Worm (Caenorhabditis elegans): Measurements from ENCODE around the gene T21H3.1.
A peak's percentile ranks its signal among the peaks of the same experiment; 100 is the strongest.
"Not testable (repeated sequence)": the region's sequence is repeated elsewhere in the genome, so short reads cannot be mapped to it uniquely, and the experiment has no call there.

The T21H3.1 gene

DNA sequence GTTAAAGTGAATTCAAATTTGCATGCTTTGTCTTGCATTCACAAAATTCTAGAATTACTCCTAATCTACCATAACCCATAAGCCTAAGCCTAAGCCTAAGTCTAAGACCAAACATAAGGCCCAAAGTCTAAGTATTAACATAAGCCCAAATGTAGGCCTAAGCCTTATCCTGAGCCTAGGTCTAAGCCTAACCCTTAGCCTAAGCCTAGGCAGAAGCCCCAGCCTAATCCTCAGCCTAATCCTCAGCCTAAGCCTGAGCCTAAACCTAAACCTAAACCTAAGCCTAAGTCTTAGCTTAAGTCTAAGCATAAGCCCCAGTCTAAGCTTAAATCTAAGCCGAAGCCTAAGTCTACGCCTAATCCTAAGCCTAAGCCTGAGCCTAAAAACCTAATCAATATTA is 5.9 kb upstream of the T21H3.1 start:
- no peak for TF ChIP-seq R02D3.7 (tag; optimal IDR thresholded peaks at IDR 0.05)
- TF ChIP-seq alr-1 (tag; optimal IDR thresholded peaks at IDR 0.05), result no peak
- no peak for TF ChIP-seq ztf-4 (tag; optimal IDR thresholded peaks at IDR 0.05)
- no peak for TF ChIP-seq unc-55 (GFP tag; optimal IDR thresholded peaks at IDR 0.05)
- TF ChIP-seq sma-9 (GFP tag; optimal IDR thresholded peaks at IDR 0.05), result no peak
- TF ChIP-seq sma-9 (tag; optimal IDR thresholded peaks at IDR 0.05), result no peak
- no peak for TF ChIP-seq nhr-25 (tag; optimal IDR thresholded peaks at IDR 0.05)
- no peak for TF ChIP-seq zag-1 (tag; optimal IDR thresholded peaks at IDR 0.05)
- no peak for TF ChIP-seq ztf-1 (GFP tag; conservative IDR thresholded peaks at IDR 0.05)
- no peak for TF ChIP-seq mdl-1 (tag; optimal IDR thresholded peaks at IDR 0.05)
- TF ChIP-seq elt-3 (tag; optimal IDR thresholded peaks at IDR 0.05), result no peak
- no peak for TF ChIP-seq ceh-16 (tag; optimal IDR thresholded peaks at IDR 0.05)
- TF ChIP-seq C34F6.9 (tag; optimal IDR thresholded peaks at IDR 0.05), result no peak
- no peak for TF ChIP-seq ceh-82 (tag; optimal IDR thresholded peaks at IDR 0.05)
- no peak for TF ChIP-seq nhr-77 (tag; optimal IDR thresholded peaks at IDR 0.05)
- TF ChIP-seq ama-1 (optimal IDR thresholded peaks at IDR 0.05), result no peak

DNA sequence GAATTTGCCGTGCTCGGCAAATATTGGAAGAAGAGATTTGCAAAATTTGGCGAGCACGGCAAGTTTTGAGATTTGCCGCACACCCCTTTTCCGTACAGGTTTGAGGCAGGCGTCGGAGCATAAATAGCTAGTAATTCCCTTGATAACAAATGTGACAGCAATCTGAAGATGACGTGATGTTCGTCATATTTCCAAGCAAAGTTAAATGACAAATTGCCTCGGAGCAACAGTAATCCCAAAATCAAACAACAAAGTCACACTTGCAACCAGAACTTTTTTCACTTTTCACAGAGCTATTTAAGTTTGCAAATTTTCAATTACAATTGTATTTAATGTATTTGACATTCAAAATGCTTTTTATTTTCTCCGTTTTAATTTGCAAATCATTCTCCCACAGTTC is 2.8 kb downstream of the T21H3.1 start, which contains the start of gene F25A2.1:
Gene F25A2.1, plus strand, starts transcription at position 301 of the 400 bp plus-strand sequence.
- TF ChIP-seq fos-1 (tag; optimal IDR thresholded peaks at IDR 0.05), result peak; percentile 19
- TF ChIP-seq nhr-77 (tag; optimal IDR thresholded peaks at IDR 0.05), result no peak

DNA sequence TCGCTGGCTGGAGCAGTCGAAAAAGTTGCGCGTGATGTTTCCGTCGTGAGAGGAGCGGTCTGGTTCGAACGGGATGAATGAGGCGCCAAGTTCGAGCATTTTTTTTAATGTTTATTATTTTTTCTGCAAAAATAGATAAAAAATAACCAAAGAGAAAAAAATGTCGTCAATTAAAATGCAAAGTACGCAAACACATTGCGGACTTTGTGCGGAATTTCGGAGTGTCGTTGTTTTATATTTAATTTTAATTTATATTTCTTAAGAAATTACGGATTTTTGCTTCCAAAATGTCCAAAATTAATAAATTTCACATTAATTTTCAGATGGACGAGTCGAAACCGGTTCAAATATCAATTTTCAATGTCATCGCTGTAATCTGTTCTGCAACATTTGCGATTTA is 19.5 kb downstream of the T21H3.1 start, which contains the start of the genes wrb-1 and Y50D4A.4:
Gene wrb-1, plus strand, starts transcription at position 78 of the 400 bp plus-strand sequence.
Gene Y50D4A.4, minus strand, starts transcription at position 133 of the 400 bp plus-strand sequence.
- TF ChIP-seq nhr-11 (tag; optimal IDR thresholded peaks at IDR 0.05) (no peak), mdl-1 (tag; optimal IDR thresholded peaks at IDR 0.05) (no peak), unc-39 (tag; optimal IDR thresholded peaks at IDR 0.05) (no peak), gmeb-1 (tag; optimal IDR thresholded peaks at IDR 0.05) (peak; percentile 83), sem-4 (tag; optimal IDR thresholded peaks at IDR 0.05) (peak; percentile 54), snpc-4 (tag; optimal IDR thresholded peaks at IDR 0.05) (peak; percentile 24), skn-1 (tag; optimal IDR thresholded peaks at IDR 0.05) (peak; percentile 27), ztf-4 (tag; optimal IDR thresholded peaks at IDR 0.05) (peak; percentile 6), peb-1 (tag; optimal IDR thresholded peaks at IDR 0.05) (no peak), sma-9 (GFP tag; optimal IDR thresholded peaks at IDR 0.05) (no peak), sma-9 (tag; optimal IDR thresholded peaks at IDR 0.05) (no peak), ama-1 (optimal IDR thresholded peaks at IDR 0.05) (no peak), nhr-129 (tag; optimal IDR thresholded peaks at IDR 0.05) (no peak), fos-1 (tag; optimal IDR thresholded peaks at IDR 0.05) (peak; percentile 18), alr-1 (tag; optimal IDR thresholded peaks at IDR 0.05) (no peak), lsy-2 (tag; optimal IDR thresholded peaks at IDR 0.05) (peak; percentile 45 to 83), mbf-1 (tag; optimal IDR thresholded peaks at IDR 0.05) (no peak), unc-55 (GFP tag; optimal IDR thresholded peaks at IDR 0.05) (peak; percentile 85), ceh-82 (tag; optimal IDR thresholded peaks at IDR 0.05) (no peak), mab-5 (tag; optimal IDR thresholded peaks at IDR 0.05) (no peak), crh-2 (tag; optimal IDR thresholded peaks at IDR 0.05) (peak; percentile 54), lin-13 (GFP tag; optimal IDR thresholded peaks at IDR 0.05) (peak; percentile 77), dmd-4 (tag; optimal IDR thresholded peaks at IDR 0.05) (no peak), sma-3 (GFP tag; optimal IDR thresholded peaks at IDR 0.05) (peak; percentile 75), ztf-11 (tag; optimal IDR thresholded peaks at IDR 0.05) (no peak), aly-2 (tag; optimal IDR thresholded peaks at IDR 0.05) (no peak), Y55F3AM.14 (GFP tag; optimal IDR thresholded peaks at IDR 0.05) (no peak), nhr-25 (tag; optimal IDR thresholded peaks at IDR 0.05) (peak; percentile 51), C34F6.9 (tag; optimal IDR thresholded peaks at IDR 0.05) (peak; percentile 85), nhr-21 (tag; optimal IDR thresholded peaks at IDR 0.05) (peak; percentile 55), F13H6.1 (tag; optimal IDR thresholded peaks at IDR 0.05) (peak; percentile 15), nhr-12 (tag; optimal IDR thresholded peaks at IDR 0.05) (no peak), elt-3 (tag; optimal IDR thresholded peaks at IDR 0.05) (no peak)

DNA sequence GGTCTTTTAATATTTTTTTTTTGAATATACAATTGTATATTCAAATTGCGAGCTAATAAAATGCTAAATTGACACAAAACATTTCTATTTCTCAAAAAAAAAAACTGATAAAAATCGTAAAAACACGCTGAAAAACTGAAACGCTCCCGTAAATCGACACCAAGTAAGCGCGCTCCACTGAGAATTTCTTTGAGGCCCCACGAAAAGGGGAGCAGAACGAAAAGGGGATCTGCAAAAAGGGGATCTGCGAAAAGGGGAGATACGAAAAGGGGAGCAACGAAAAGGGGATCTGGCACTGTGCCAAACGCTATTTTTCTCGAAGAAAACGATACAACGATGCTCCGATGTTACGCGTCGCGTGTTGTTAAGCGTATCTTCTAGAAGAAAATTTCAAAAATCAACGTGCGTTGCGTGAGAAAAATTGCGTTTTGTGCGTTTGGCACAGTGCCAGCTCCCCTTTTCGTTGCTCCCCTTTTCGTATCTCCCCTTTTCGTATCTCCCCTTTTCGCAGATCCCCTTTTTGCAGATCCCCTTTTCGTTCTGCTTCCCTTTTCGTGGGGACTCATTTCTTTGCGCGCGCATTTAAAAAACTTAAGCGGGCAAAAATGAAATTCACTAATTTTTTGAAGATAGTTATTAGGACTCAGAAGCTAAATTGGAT is 20.7 kb downstream of the T21H3.1 start:
- TF ChIP-seq crh-2 (tag; optimal IDR thresholded peaks at IDR 0.05), result peak; percentile 22
- TF ChIP-seq unc-55 (GFP tag; optimal IDR thresholded peaks at IDR 0.05), result peak; percentile 66
- peak; percentile 8 for TF ChIP-seq sma-9 (GFP tag; optimal IDR thresholded peaks at IDR 0.05)
- not testable (repeated sequence) for TF ChIP-seq sma-9 (tag; optimal IDR thresholded peaks at IDR 0.05)
- TF ChIP-seq C34F6.9 (tag; optimal IDR thresholded peaks at IDR 0.05), result peak; percentile 42
- peak; percentile 65 for TF ChIP-seq gmeb-1 (tag; optimal IDR thresholded peaks at IDR 0.05)
- peak; percentile 38 for TF ChIP-seq nhr-129 (tag; optimal IDR thresholded peaks at IDR 0.05)
- TF ChIP-seq sma-3 (GFP tag; optimal IDR thresholded peaks at IDR 0.05), result peak; percentile 55
- TF ChIP-seq F13H6.1 (tag; optimal IDR thresholded peaks at IDR 0.05), result peak; percentile 49
- peak; percentile 49 for TF ChIP-seq lin-13 (GFP tag; optimal IDR thresholded peaks at IDR 0.05)
- peak in 1 of 2 experiments; percentile 47 for TF ChIP-seq lsy-2 (tag; optimal IDR thresholded peaks at IDR 0.05)
